Fruit fly (Drosophila melanogaster) whole organism, pupa: Measurements from ENCODE around the gene Prdm13.

ENCODE experiments used
- CG9948 ChIP-seq: fragments of 200-800 bp; sonication (Bioruptor generic); optimal IDR thresholded peaks from 2 replicates; lab custom pipeline; 2018; ENCODE audit warnings: missing biosample characterization, mild to moderate bottlenecking, missing genetic modification characterization, moderate library complexity
- Pif1A ChIP-seq: fragments of 200-800 bp; sonication (Bioruptor generic); optimal IDR thresholded peaks from 3 replicates; lab custom pipeline; 2016; ENCODE audit warnings: missing biosample characterization, missing genetic modification characterization

dm6 chr3L:6158530-6158929 lies 4.4 kb upstream of the Prdm13 start, which contains the start of gene Cpr65Ay:
- no peak for TF ChIP-seq Pif1A (GFP tag; lab: Kevin White, UChicago)
- no peak for TF ChIP-seq CG9948 (tag; lab: Kevin White, UChicago)
